Worm (Caenorhabditis elegans): ENCODE results near the gene Y119D3B.21.
A peak's percentile ranks its signal among the peaks of the same experiment; 100 is the strongest.

Gene Y119D3B.21

DNA sequence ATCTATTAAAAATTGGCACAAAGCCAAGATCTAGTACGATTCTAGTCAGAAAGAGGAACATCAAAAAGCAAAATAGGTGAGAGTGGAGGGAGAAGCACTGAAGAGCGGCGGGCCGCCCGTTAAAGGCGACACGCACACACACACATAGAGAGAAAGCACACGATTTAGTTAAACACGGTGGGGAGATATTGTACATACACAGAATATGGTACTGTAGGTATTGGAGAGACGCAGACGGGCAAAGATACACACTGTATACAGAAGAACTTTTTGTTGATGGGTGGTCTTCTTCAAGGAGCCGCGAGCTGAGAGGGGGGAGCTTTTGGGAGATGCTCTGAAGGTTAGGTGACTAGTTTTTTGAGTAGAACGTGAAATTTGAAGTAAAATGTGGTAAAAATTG is 11.5 kb downstream of the Y119D3B.21 start (continued):
- TF ChIP-seq dpl-1 (GFP tag; optimal IDR thresholded peaks at IDR 0.05): no peak
- no peak for TF ChIP-seq C34B4.2 (tag; optimal IDR thresholded peaks at IDR 0.05)
- TF ChIP-seq zip-4 (GFP tag; optimal IDR thresholded peaks at IDR 0.05): no peak
- no peak for TF ChIP-seq lin-15B (tag; optimal IDR thresholded peaks at IDR 0.05)
- TF ChIP-seq fkh-8 (tag; optimal IDR thresholded peaks at IDR 0.05): no peak
- no peak for TF ChIP-seq lin-13 (GFP tag; optimal IDR thresholded peaks at IDR 0.05)
- no peak for TF ChIP-seq swsn-7 (tag; optimal IDR thresholded peaks at IDR 0.05)
- no peak for TF ChIP-seq fkh-4 (tag; optimal IDR thresholded peaks at IDR 0.05; ENCODE audit: borderline replicate concordance)
- TF ChIP-seq alr-1 (tag; optimal IDR thresholded peaks at IDR 0.05; ENCODE audit: borderline replicate concordance): no peak
- TF ChIP-seq aly-2 (tag; optimal IDR thresholded peaks at IDR 0.05): no peak
- no peak for TF ChIP-seq xbp-1 (tag; optimal IDR thresholded peaks at IDR 0.05)
- TF ChIP-seq lsy-2 (tag; optimal IDR thresholded peaks at IDR 0.05): peak in 1 of 2 experiments; percentile 18
- TF ChIP-seq efl-1 (optimal IDR thresholded peaks at IDR 0.05): no peak
- peak in 1 of 2 experiments; percentile 74 for TF ChIP-seq efl-1 (GFP tag; optimal IDR thresholded peaks at IDR 0.05 in 1 of 2)
- TF ChIP-seq nhr-12 (tag; optimal IDR thresholded peaks at IDR 0.05): no peak
- TF ChIP-seq blmp-1 (tag; optimal IDR thresholded peaks at IDR 0.05): no peak
- TF ChIP-seq nhr-237 (tag; optimal IDR thresholded peaks at IDR 0.05): no peak
- TF ChIP-seq nhr-71 (tag; optimal IDR thresholded peaks at IDR 0.05): peak; percentile 0
- TF ChIP-seq nhr-76 (tag; optimal IDR thresholded peaks at IDR 0.05): no peak
- peak; percentile 24 for TF ChIP-seq lin-14 (GFP tag; optimal IDR thresholded peaks at IDR 0.05)
- TF ChIP-seq sup-37 (GFP tag; optimal IDR thresholded peaks at IDR 0.05): no peak
- no peak for TF ChIP-seq pax-3 (tag; optimal IDR thresholded peaks at IDR 0.05)
- no peak for TF ChIP-seq mef-2 (tag; optimal IDR thresholded peaks at IDR 0.05)
- peak; percentile 19 for TF ChIP-seq nhr-20 (tag; optimal IDR thresholded peaks at IDR 0.05)
- TF ChIP-seq aha-1 (tag; optimal IDR thresholded peaks at IDR 0.05): no peak
- no peak for TF ChIP-seq F16B12.6 (tag; optimal IDR thresholded peaks at IDR 0.05)
- TF ChIP-seq unc-130 (tag; optimal IDR thresholded peaks at IDR 0.05): no peak
- TF ChIP-seq pqm-1 (tag; optimal IDR thresholded peaks at IDR 0.05): no peak
- TF ChIP-seq fkh-10 (GFP tag; optimal IDR thresholded peaks at IDR 0.05): no peak
- TF ChIP-seq hpl-2 (GFP tag; optimal IDR thresholded peaks at IDR 0.05): no peak

DNA sequence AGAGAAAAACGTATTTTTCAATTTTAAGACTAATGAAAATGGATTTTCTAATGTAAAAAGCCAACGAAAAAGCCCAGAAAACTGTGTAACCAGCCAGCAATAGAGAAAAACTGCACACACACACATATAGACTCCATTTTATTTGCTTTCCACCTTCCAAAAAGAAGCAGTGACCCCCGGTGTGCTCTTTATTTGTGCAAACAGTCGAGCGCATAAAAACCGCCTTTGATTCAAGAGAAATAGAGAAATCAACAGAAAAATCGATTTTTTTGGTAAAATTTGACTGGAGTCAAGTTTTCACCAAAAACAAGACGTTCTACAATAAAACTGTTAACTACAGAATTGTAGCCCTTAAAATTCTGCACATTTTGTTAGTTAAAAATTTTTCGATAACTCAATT is 13.8 kb downstream of the Y119D3B.21 start:
- TF ChIP-seq efl-1 (optimal IDR thresholded peaks at IDR 0.05) (no peak), efl-1 (GFP tag; optimal IDR thresholded peaks at IDR 0.05 in 1 of 2) (no peak), snu-23 (GFP tag; optimal IDR thresholded peaks at IDR 0.05) (no peak), ztf-11 (tag; optimal IDR thresholded peaks at IDR 0.05) (no peak), mef-2 (tag; optimal IDR thresholded peaks at IDR 0.05) (no peak)

DNA sequence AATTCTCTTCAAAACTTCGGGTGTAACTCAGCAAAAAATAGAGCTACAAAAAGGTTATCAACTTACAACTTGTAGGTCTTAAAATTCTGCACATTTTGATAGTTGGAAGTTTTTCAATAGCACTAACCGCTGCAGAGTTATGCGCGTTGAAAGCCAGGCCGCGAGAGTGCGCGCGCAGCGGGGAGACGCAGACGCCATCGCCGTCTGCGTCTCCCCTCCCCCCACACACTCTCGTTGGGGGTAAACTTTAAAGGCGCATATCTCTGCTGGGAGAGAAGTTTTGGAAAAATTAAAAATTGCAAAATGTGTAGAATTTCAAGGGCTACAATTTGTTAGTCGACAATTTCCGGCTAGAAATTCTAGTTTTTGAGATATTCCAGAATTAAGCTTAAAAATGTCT is 14.7 kb downstream of the Y119D3B.21 start:
- TF ChIP-seq pag-3 (tag; optimal IDR thresholded peaks at IDR 0.05; ENCODE audit: borderline replicate concordance, insufficient read depth) (no peak), lin-13 (GFP tag; optimal IDR thresholded peaks at IDR 0.05) (no peak), ama-1 (optimal IDR thresholded peaks at IDR 0.05) (no peak), sup-37 (GFP tag; optimal IDR thresholded peaks at IDR 0.05) (no peak), C16A3.4 (tag; optimal IDR thresholded peaks at IDR 0.05) (no peak), nhr-71 (tag; optimal IDR thresholded peaks at IDR 0.05) (no peak), nhr-47 (tag; optimal IDR thresholded peaks at IDR 0.05) (no peak), dpl-1 (GFP tag; optimal IDR thresholded peaks at IDR 0.05) (no peak), snu-23 (GFP tag; optimal IDR thresholded peaks at IDR 0.05) (no peak), egl-13 (tag; optimal IDR thresholded peaks at IDR 0.05) (no peak), tbx-2 (tag; optimal IDR thresholded peaks at IDR 0.05) (no peak), ztf-11 (tag; optimal IDR thresholded peaks at IDR 0.05) (no peak), nhr-28 (tag; optimal IDR thresholded peaks at IDR 0.05) (no peak), dsc-1 (tag; optimal IDR thresholded peaks at IDR 0.05) (no peak), nhr-85 (tag) (no peak)

Data from whole organism, L1 larva.